Worm (Caenorhabditis elegans): ENCODE measurements around the gene ipla-3.

ce11 chrV:20731787-20732186 lies 2.7 kb upstream of the ipla-3 start, which contains the start of gene srxa-1:
- TF ChIP-seq nhr-28 (tag; optimal IDR thresholded peaks at IDR 0.05) (no peak), egl-27 (tag; optimal IDR thresholded peaks at IDR 0.05) (no peak), alr-1 (tag; optimal IDR thresholded peaks at IDR 0.05; ENCODE audit: borderline replicate concordance) (no peak), tlp-1 (tag; optimal IDR thresholded peaks at IDR 0.05) (no peak), ceh-8 (GFP tag; optimal IDR thresholded peaks at IDR 0.05) (no peak), egl-13 (tag; optimal IDR thresholded peaks at IDR 0.05) (no peak), jun-1 (tag; optimal IDR thresholded peaks at IDR 0.05) (no peak)
